Fruit fly (Drosophila melanogaster) whole organism, embryonic: ENCODE measurements around the gene CG9926.

Source experiments
- Bteb2 ChIP-seq: fragments of 200-800 bp; sonication (Bioruptor generic); optimal IDR thresholded peaks from 2 replicates; lab custom pipeline; 2016; ENCODE audit warnings: missing biosample characterization, missing genetic modification characterization
- CG3847 ChIP-seq: fragments of 200-800 bp; sonication (Bioruptor generic); IDR thresholded peaks from 2 replicates; pipeline ENCODE4 v1.3.6; 2022; ENCODE audit warnings: missing biosample characterization, missing genetic modification characterization
- CG6854 ChIP-seq: fragments of 200-800 bp; sonication (Bioruptor generic); optimal IDR thresholded peaks from 3 replicates; lab custom pipeline; 2017; ENCODE audit warnings: missing biosample characterization, mild to moderate bottlenecking, missing genetic modification characterization
- CG8944 ChIP-seq: fragments of 200-800 bp; sonication (Bioruptor generic); optimal IDR thresholded peaks from 3 replicates; lab custom pipeline; 2016; ENCODE audit warnings: missing biosample characterization, missing genetic modification characterization
- CHES-1-like ChIP-seq: fragments of 200-800 bp; sonication (Bioruptor generic); optimal IDR thresholded peaks from 2 replicates; lab custom pipeline; 2016; ENCODE audit warnings: missing biosample characterization, missing genetic modification characterization
- btn ChIP-seq: fragments of 200-800 bp; sonication (Bioruptor generic); optimal IDR thresholded peaks from 2 replicates; lab custom pipeline; 2016; ENCODE audit warnings: missing biosample characterization, missing genetic modification characterization
- mld ChIP-seq: fragments of 200-800 bp; sonication (Bioruptor generic); IDR thresholded peaks from 3 replicates; pipeline ENCODE4 v1.3.6; 2022; ENCODE audit warnings: missing biosample characterization, missing genetic modification characterization; ENCODE audit not compliant: partially characterized antibody
- psq ChIP-seq: fragments of 200-800 bp; sonication (Bioruptor generic); optimal IDR thresholded peaks from 2 replicates; lab custom pipeline; 2017; ENCODE audit warnings: missing biosample characterization, missing genetic modification characterization

dm6 chr3R:13921806-13922515 lies 29.0 kb downstream of the CG9926 start:
- no peak for TF ChIP-seq psq (GFP tag; lab: Kevin White, UChicago)
- TF ChIP-seq CG3847, result no peak
- TF ChIP-seq CG6854, result no peak
- TF ChIP-seq btn (GFP tag; lab: Kevin White, UChicago), result no peak
- TF ChIP-seq mld (GFP tag; lab: Robert Waterston, UW), result no peak
- no peak for TF ChIP-seq CG8944 (GFP tag; lab: Kevin White, UChicago)
- TF ChIP-seq CHES-1-like, result no peak
- TF ChIP-seq Bteb2 (GFP tag; lab: Kevin White, UChicago), result no peak
